Fruit fly (Drosophila melanogaster) whole organism, embryonic: ENCODE data around the gene Ms.

Experiments used
- CG11085 ChIP-seq: fragments of 200-800 bp; sonication (Bioruptor generic); IDR thresholded peaks from 2 replicates; pipeline ENCODE4 v1.3.6; 2022; ENCODE audit warnings: missing biosample characterization, missing genetic modification characterization
- CG14441 ChIP-seq: fragments of 200-800 bp; sonication (Bioruptor generic); IDR thresholded peaks from 2 replicates; pipeline ENCODE4 v1.3.6; 2022; ENCODE audit warnings: missing biosample characterization, missing genetic modification characterization
- CG14860 ChIP-seq: fragments of 200-800 bp; sonication (Bioruptor generic); IDR thresholded peaks from 3 replicates; pipeline ENCODE4 v1.3.6; 2022; ENCODE audit warnings: missing biosample characterization, missing genetic modification characterization; ENCODE audit not compliant: partially characterized antibody
- CG15011 ChIP-seq: fragments of 200-800 bp; sonication (Bioruptor generic); optimal IDR thresholded peaks from 3 replicates; lab custom pipeline; 2018; ENCODE audit warnings: missing biosample characterization, mild to moderate bottlenecking, missing genetic modification characterization
- CG1647 ChIP-seq: fragments of 200-800 bp; sonication (Bioruptor generic); optimal IDR thresholded peaks from 3 replicates; lab custom pipeline; 2016; ENCODE audit warnings: missing biosample characterization, missing genetic modification characterization
- CG16813 ChIP-seq: fragments of 200-800 bp; sonication (Bioruptor generic); IDR thresholded peaks from 3 replicates; pipeline ENCODE4 v1.3.6; 2022; ENCODE audit warnings: missing biosample characterization, missing genetic modification characterization; ENCODE audit not compliant: partially characterized antibody
- CG17385 ChIP-seq: fragments of 200-800 bp; sonication (Bioruptor generic); optimal IDR thresholded peaks from 3 replicates; lab custom pipeline; 2018; ENCODE audit warnings: missing biosample characterization, mild to moderate bottlenecking, missing genetic modification characterization
- CG18599 ChIP-seq: fragments of 200-800 bp; sonication (Bioruptor generic); optimal IDR thresholded peaks from 3 replicates; lab custom pipeline; 2017; ENCODE audit warnings: missing biosample characterization, missing genetic modification characterization, mild to moderate bottlenecking, moderate library complexity, missing genetic modification reagents
- CG2120 ChIP-seq: fragments of 200-800 bp; sonication (Bioruptor generic); optimal IDR thresholded peaks from 3 replicates; lab custom pipeline; 2016; ENCODE audit warnings: missing biosample characterization, missing genetic modification characterization
- CG3407 ChIP-seq: fragments of 200-800 bp; sonication (Bioruptor generic); optimal IDR thresholded peaks from 2 replicates; lab custom pipeline; 2018; ENCODE audit warnings: missing biosample characterization, mild to moderate bottlenecking, missing genetic modification characterization
- CG34376 ChIP-seq: fragments of 200-800 bp; sonication (Bioruptor generic); optimal IDR thresholded peaks from 2 replicates; lab custom pipeline; 2018; ENCODE audit warnings: missing biosample characterization, mild to moderate bottlenecking, missing genetic modification characterization
- CG4730 ChIP-seq: fragments of 200-800 bp; sonication (Bioruptor generic); IDR thresholded peaks from 2 replicates; pipeline ENCODE4 v1.3.6; 2022; ENCODE audit warnings: missing biosample characterization, missing genetic modification characterization
- CG7963 ChIP-seq: fragments of 200-800 bp; sonication (Bioruptor generic); IDR thresholded peaks from 3 replicates; pipeline ENCODE4 v1.3.6; 2022; ENCODE audit warnings: missing biosample characterization, missing genetic modification characterization; ENCODE audit not compliant: partially characterized antibody
- CG9817 ChIP-seq: fragments of 200-800 bp; sonication (Bioruptor generic); optimal IDR thresholded peaks from 2 replicates; lab custom pipeline; 2018; ENCODE audit warnings: missing biosample characterization, mild to moderate bottlenecking, missing genetic modification characterization, moderate library complexity
- D19B ChIP-seq: fragments of 200-800 bp; sonication (Bioruptor generic); optimal IDR thresholded peaks from 2 replicates; lab custom pipeline; 2017; ENCODE audit warnings: missing biosample characterization, mild to moderate bottlenecking, missing genetic modification characterization
- Dek ChIP-seq: fragments of 200-800 bp; sonication (Bioruptor generic); optimal IDR thresholded peaks from 3 replicates; lab custom pipeline; 2019; ENCODE audit warnings: missing biosample characterization, mild to moderate bottlenecking, missing genetic modification characterization, moderate library complexity
- Ets65A ChIP-seq: fragments of 200-800 bp; sonication (Bioruptor generic); peaks from one replicate; lab custom pipeline; 2016; ENCODE audit warnings: missing biosample characterization, missing genetic modification characterization
- Fer1 ChIP-seq: fragments of 200-800 bp; sonication (Bioruptor generic); optimal IDR thresholded peaks from 2 replicates; lab custom pipeline; 2017; ENCODE audit warnings: missing biosample characterization, mild to moderate bottlenecking, missing genetic modification characterization
- Hr39 ChIP-seq: fragments of >200 bp; optimal IDR thresholded peaks from 2 replicates; lab custom pipeline; 2017
- MTF-1 ChIP-seq: fragments of 200-800 bp; sonication (Bioruptor generic); optimal IDR thresholded peaks from 2 replicates; lab custom pipeline; 2018; ENCODE audit warnings: missing biosample characterization, mild to moderate bottlenecking, missing genetic modification characterization, borderline replicate concordance
- Max ChIP-seq: fragments of 200-800 bp; sonication (Bioruptor generic); optimal IDR thresholded peaks from 2 replicates; lab custom pipeline; 2016; ENCODE audit warnings: missing biosample characterization, mild to moderate bottlenecking, missing genetic modification characterization
- NC2α ChIP-seq: fragments of 200-800 bp; sonication (Bioruptor generic); optimal IDR thresholded peaks from 2 replicates; lab custom pipeline; 2016; ENCODE audit warnings: missing biosample characterization, missing genetic modification characterization
- NC2β ChIP-seq: fragments of 200-800 bp; sonication (Bioruptor generic); optimal IDR thresholded peaks from 2 replicates; lab custom pipeline; 2016; ENCODE audit warnings: missing biosample characterization, missing genetic modification characterization
- NFAT ChIP-seq: fragments of 200-800 bp; sonication (Bioruptor generic); IDR thresholded peaks from 2 replicates; pipeline ENCODE4 v1.3.6; 2022; ENCODE audit warnings: missing biosample characterization, missing genetic modification characterization
- NK7.1 ChIP-seq: fragments of 200-800 bp; sonication (Bioruptor generic); optimal IDR thresholded peaks from 3 replicates; lab custom pipeline; 2016; ENCODE audit warnings: missing biosample characterization, missing genetic modification characterization
- Pdp1 ChIP-seq, 2 experiments: fragments of 200-800 bp; sonication (Bioruptor generic); optimal IDR thresholded peaks; 3 replicates each; lab custom pipeline; 2016; ENCODE audit warnings: missing biosample characterization in 2 of 2, missing genetic modification characterization in 2 of 2, mild to moderate bottlenecking in 1 of 2, moderate library complexity in 1 of 2
- Ssrp ChIP-seq: fragments of 200-800 bp; sonication (Bioruptor generic); optimal IDR thresholded peaks from 2 replicates; lab custom pipeline; 2018; ENCODE audit warnings: missing biosample characterization, mild to moderate bottlenecking, missing genetic modification characterization, moderate library complexity
- Taf1 ChIP-seq: fragments of 200-800 bp; sonication (Bioruptor generic); IDR thresholded peaks from 2 replicates; pipeline ENCODE4 v1.3.6; 2022; ENCODE audit warnings: missing biosample characterization, missing genetic modification characterization
- ab ChIP-seq: fragments of 200-800 bp; sonication (Bioruptor generic); optimal IDR thresholded peaks from 2 replicates; lab custom pipeline; 2016; ENCODE audit warnings: missing biosample characterization, missing genetic modification characterization
- bcd ChIP-seq: fragments of 200-800 bp; sonication (Bioruptor generic); optimal IDR thresholded peaks from 2 replicates; lab custom pipeline; 2017; ENCODE audit warnings: missing biosample characterization, mild to moderate bottlenecking, missing genetic modification characterization
- caup ChIP-seq: fragments of 200-800 bp; sonication (Bioruptor generic); optimal IDR thresholded peaks from 3 replicates; lab custom pipeline; 2017; ENCODE audit warnings: missing biosample characterization, mild to moderate bottlenecking, missing genetic modification characterization, moderate library complexity; ENCODE audit not compliant: severe bottlenecking
- chm ChIP-seq: fragments of 200-800 bp; sonication (Bioruptor generic); IDR thresholded peaks from 2 replicates; pipeline ENCODE4 v1.3.6; 2022; ENCODE audit warnings: missing biosample characterization, missing genetic modification characterization
- dan ChIP-seq: fragments of 200-800 bp; sonication (Bioruptor generic); IDR thresholded peaks from 2 replicates; pipeline ENCODE4 v1.3.6; 2022; ENCODE audit warnings: missing biosample characterization, missing genetic modification characterization
- danr ChIP-seq: fragments of 200-800 bp; sonication (Bioruptor generic); IDR thresholded peaks from 2 replicates; pipeline ENCODE4 v1.3.6; 2022; ENCODE audit warnings: missing biosample characterization, missing genetic modification characterization
- disco-r ChIP-seq: fragments of 200-800 bp; sonication (Bioruptor generic); optimal IDR thresholded peaks from 2 replicates; lab custom pipeline; 2016; ENCODE audit warnings: missing biosample characterization, missing genetic modification characterization
- emc ChIP-seq: fragments of 200-800 bp; sonication (Bioruptor generic); optimal IDR thresholded peaks from 2 replicates; lab custom pipeline; 2016; ENCODE audit warnings: missing biosample characterization, missing genetic modification characterization
- ham ChIP-seq: fragments of 200-800 bp; sonication (Bioruptor generic); IDR thresholded peaks from 2 replicates; pipeline ENCODE4 v1.3.6; 2022; ENCODE audit warnings: missing biosample characterization, missing genetic modification characterization
- ken ChIP-seq: fragments of 200-800 bp; sonication (Bioruptor generic); IDR thresholded peaks from 3 replicates; pipeline ENCODE4 v1.3.6; 2022; ENCODE audit warnings: missing biosample characterization, missing genetic modification characterization
- klu ChIP-seq: fragments of 200-800 bp; sonication (Bioruptor generic); IDR thresholded peaks from 2 replicates; pipeline ENCODE4 v1.3.6; 2022; ENCODE audit warnings: missing biosample characterization, missing genetic modification characterization
- lilli ChIP-seq: fragments of 200-800 bp; sonication (Bioruptor generic); optimal IDR thresholded peaks from 3 replicates; lab custom pipeline; 2016; ENCODE audit warnings: missing biosample characterization, missing genetic modification characterization
- lov ChIP-seq, 2 experiments: fragments of 200-800 bp in 1 of 2; fragments of >200 bp in 1 of 2; sonication (Bioruptor generic) in 1 of 2; IDR thresholded peaks in 1 of 2; optimal IDR thresholded peaks in 1 of 2; 2 replicates in 1 of 2; 3 replicates in 1 of 2; pipeline versions ENCODE4 v1.3.6 to Lab custom; 2017 to 2022; ENCODE audit warnings: missing biosample characterization in 1 of 2, missing genetic modification characterization in 1 of 2
- maf-S ChIP-seq: fragments of 200-800 bp; sonication (Bioruptor generic); optimal IDR thresholded peaks from 2 replicates; lab custom pipeline; 2016; ENCODE audit warnings: missing biosample characterization, missing genetic modification characterization
- pros ChIP-seq: fragments of 200-800 bp; sonication (Bioruptor generic); optimal IDR thresholded peaks from 3 replicates; lab custom pipeline; 2019; ENCODE audit warnings: missing biosample characterization, mild to moderate bottlenecking, missing genetic modification characterization, moderate library complexity
- repo ChIP-seq: fragments of 200-800 bp; sonication (Bioruptor generic); optimal IDR thresholded peaks from 2 replicates; lab custom pipeline; 2016; ENCODE audit warnings: missing biosample characterization, missing genetic modification characterization
- run ChIP-seq: fragments of 200-800 bp; sonication (Bioruptor generic); optimal IDR thresholded peaks from 3 replicates; lab custom pipeline; 2018; ENCODE audit warnings: missing biosample characterization, mild to moderate bottlenecking, missing genetic modification characterization
- schlank ChIP-seq: fragments of 200-800 bp; sonication (Bioruptor generic); optimal IDR thresholded peaks from 2 replicates; lab custom pipeline; 2018; ENCODE audit warnings: missing biosample characterization, mild to moderate bottlenecking, missing genetic modification characterization
- sd ChIP-seq: fragments of 200-800 bp; sonication (Bioruptor generic); optimal IDR thresholded peaks from 3 replicates; lab custom pipeline; 2018; ENCODE audit warnings: missing biosample characterization, mild to moderate bottlenecking, missing genetic modification characterization, moderate library complexity
- vnd ChIP-seq: fragments of 200-800 bp; sonication (Bioruptor generic); IDR thresholded peaks from 3 replicates; pipeline ENCODE4 v1.3.6; 2022; ENCODE audit warnings: missing biosample characterization, missing genetic modification characterization; ENCODE audit not compliant: partially characterized antibody
- vvl ChIP-seq: fragments of 200-800 bp; sonication (Bioruptor generic); IDR thresholded peaks from 2 replicates; pipeline ENCODE4 v1.3.6; 2022; ENCODE audit warnings: missing biosample characterization, missing genetic modification characterization

Ms gene

DNA sequence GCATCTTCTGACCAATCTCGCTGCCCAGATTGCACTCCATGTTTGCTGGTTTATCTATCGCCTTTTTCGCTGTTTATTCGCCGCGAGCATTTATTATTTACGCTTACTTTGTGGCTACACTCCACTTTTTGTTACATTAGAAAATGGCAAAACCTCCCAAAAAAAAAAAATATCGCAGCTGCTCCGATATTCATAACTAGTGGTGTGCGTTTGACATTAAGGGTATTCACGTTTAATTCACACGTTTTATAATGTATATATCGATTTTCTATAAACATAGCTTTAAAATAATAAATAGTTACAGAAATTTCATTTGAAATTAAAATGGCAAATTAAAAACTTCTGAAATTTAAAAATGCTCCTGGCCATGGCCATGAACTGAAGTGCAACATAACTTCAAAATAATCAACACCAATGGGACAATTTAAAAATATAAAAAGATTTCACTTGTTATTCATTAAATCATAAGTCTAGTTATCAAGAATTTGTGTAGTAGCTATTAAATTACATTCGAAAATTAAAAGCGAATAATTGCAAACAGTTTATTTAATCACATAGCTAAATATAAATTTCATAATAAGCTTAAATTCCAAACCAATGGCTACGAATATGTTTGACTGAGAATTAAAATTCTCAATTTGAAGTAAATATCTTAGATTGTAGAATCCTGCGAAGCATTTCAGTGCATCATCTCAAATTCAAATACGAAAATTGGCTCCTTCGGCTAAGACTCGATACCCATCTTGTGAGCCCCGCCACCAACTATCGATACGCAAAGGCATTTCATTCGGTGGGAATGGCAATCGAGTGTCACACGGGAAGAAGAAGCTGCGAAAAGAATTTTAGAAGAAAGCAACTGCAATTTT, 22.9 kb upstream of the Ms start, which contains the start of the genes Nab2 and BRWD3 (continued):
- TF ChIP-seq ham (no peak), ab (GFP tag; lab: Kevin White, UChicago) (no peak), CG9817 (tag; lab: Kevin White, UChicago) (peak; percentile 58), Ssrp (tag; lab: Kevin White, UChicago) (peak; percentile 22), run (tag; lab: Kevin White, UChicago) (no peak), schlank (no peak), disco-r (GFP tag; lab: Kevin White, UChicago) (no peak), CG7963 (GFP tag; lab: Robert Waterston, UW) (peak; percentile 69; the same call in 2 of the 3 replicates), caup (GFP tag; lab: Kevin White, UChicago) (no peak), MTF-1 (GFP tag; lab: Kevin White, UChicago) (no peak), sd (tag; lab: Kevin White, UChicago) (no peak), CG1647 (GFP tag; lab: Kevin White, UChicago) (no peak), CG16813 (GFP tag; lab: Robert Waterston, UW) (peak; percentile 71), Max (GFP tag; lab: Kevin White, UChicago) (peak; percentile 45), CG11085 (GFP tag; lab: Robert Waterston, UW) (no peak), Ets65A (GFP tag; lab: Kevin White, UChicago) (peak; percentile 84), vvl (GFP tag; lab: Robert Waterston, UW) (peak; percentile 66), lov (optimal IDR thresholded peaks at IDR 0.05; lab: Kevin White, UChicago) (no peak), lov (GFP tag; IDR thresholded peaks at IDR 0.05; lab: Robert Waterston, UW) (0 out of 3 replicates have a peak, but pooled peaks have one; percentile 17), CG3407 (GFP tag; lab: Kevin White, UChicago) (no peak), dan (GFP tag; lab: Robert Waterston, UW) (no peak), CG2120 (GFP tag; lab: Kevin White, UChicago) (peak; percentile 38), bcd (GFP tag; lab: Kevin White, UChicago) (peak; percentile 22), Pdp1 (GFP tag; optimal IDR thresholded peaks at IDR 0.05; lab: Kevin White, UChicago) (peak in 1 of 2 experiments; percentile 28), CG18599 (GFP tag; lab: Kevin White, UChicago) (no peak), D19B (no peak), danr (GFP tag; lab: Robert Waterston, UW) (no peak), CG17385 (GFP tag; lab: Kevin White, UChicago) (peak; percentile 93), CG4730 (GFP tag; lab: Robert Waterston, UW) (no peak), ken (peak; percentile 60; the same call in 1 of the 3 replicates), NC2α (no peak), Fer1 (GFP tag; lab: Kevin White, UChicago) (no peak), Hr39 (no peak), CG14441 (GFP tag; lab: Robert Waterston, UW) (peak; percentile 40; the same call in 1 of the 2 replicates), Taf1 (GFP tag; lab: Robert Waterston, UW) (no peak), repo (GFP tag; lab: Kevin White, UChicago) (no peak), pros (GFP tag; lab: Kevin White, UChicago) (no peak), Dek (peak; percentile 21), maf-S (GFP tag; lab: Kevin White, UChicago) (no peak), vnd (GFP tag; lab: Robert Waterston, UW) (peak; percentile 57), klu (GFP tag; lab: Robert Waterston, UW) (no peak), chm (GFP tag; lab: Robert Waterston, UW) (no peak), CG34376 (GFP tag; lab: Kevin White, UChicago) (no peak), CG14860 (GFP tag; lab: Robert Waterston, UW) (peak; percentile 42; the same call in 2 of the 3 replicates), lilli (no peak), CG15011 (no peak), NK7.1 (GFP tag; lab: Kevin White, UChicago) (no peak), NFAT (GFP tag; lab: Robert Waterston, UW) (peak; percentile 69), emc (no peak), NC2β (GFP tag; lab: Kevin White, UChicago) (no peak)
